Fruit fly (Drosophila melanogaster): ENCODE results near the gene CG2113.

Gene CG2113

dm6 chr3L:3037822-3038563 is 43.0 kb downstream of the CG2113 start (continued):
- no peak for TF ChIP-seq Sox100B (GFP tag; optimal IDR thresholded peaks at IDR 0.05)
- TF ChIP-seq CG11085 (GFP tag; IDR thresholded peaks at IDR 0.05): no peak
- no peak for TF ChIP-seq Myb (GFP tag; optimal IDR thresholded peaks at IDR 0.05)
- no peak for TF ChIP-seq bcd (GFP tag; optimal IDR thresholded peaks at IDR 0.05)
- no peak for TF ChIP-seq Hr39 (optimal IDR thresholded peaks at IDR 0.05)
- TF ChIP-seq CG5953 (GFP tag; IDR thresholded peaks at IDR 0.05): no peak
- TF ChIP-seq GATAe (GFP tag; conservative IDR thresholded peaks at IDR 0.05): no peak
- no peak for TF ChIP-seq ap (GFP tag; IDR thresholded peaks at IDR 0.05)
- TF ChIP-seq gsb-n (tag; optimal IDR thresholded peaks at IDR 0.05): no peak
- TF ChIP-seq Lhr (GFP tag; optimal IDR thresholded peaks at IDR 0.05): no peak
- no peak for TF ChIP-seq btn (GFP tag; optimal IDR thresholded peaks at IDR 0.05)
- no peak for TF ChIP-seq emc (GFP tag; optimal IDR thresholded peaks at IDR 0.05)
- no peak for TF ChIP-seq CG3726 (GFP tag; IDR thresholded peaks at IDR 0.05)
- no peak for TF ChIP-seq CG18764 (GFP tag; optimal IDR thresholded peaks at IDR 0.05)
- TF ChIP-seq Sry-β (GFP tag; optimal IDR thresholded peaks at IDR 0.05): no peak
- no peak for TF ChIP-seq CG11456 (GFP tag; IDR thresholded peaks at IDR 0.05)
- no peak for TF ChIP-seq dm (GFP tag; optimal IDR thresholded peaks at IDR 0.05)
- no peak for TF ChIP-seq ssp (GFP tag; IDR thresholded peaks at IDR 0.05)
- TF ChIP-seq Poxn (GFP tag; IDR thresholded peaks at IDR 0.05): no peak
- no peak for TF ChIP-seq CG8478 (optimal IDR thresholded peaks at IDR 0.05)
- no peak for TF ChIP-seq dimm (GFP tag; IDR thresholded peaks at IDR 0.05)
- no peak for TF ChIP-seq p53 (GFP tag; optimal IDR thresholded peaks at IDR 0.05)
- no peak for TF ChIP-seq chif (GFP tag; optimal IDR thresholded peaks at IDR 0.05)
- TF ChIP-seq CG15479 (GFP tag; optimal IDR thresholded peaks at IDR 0.05): peak; percentile 99
- TF ChIP-seq Mrtf (GFP tag; IDR thresholded peaks at IDR 0.05): no peak
- no peak for TF ChIP-seq luna (GFP tag; optimal IDR thresholded peaks at IDR 0.05)
- TF ChIP-seq HLHmδ (GFP tag; optimal IDR thresholded peaks at IDR 0.05): peak; percentile 51
- peak; percentile 84 for TF ChIP-seq sens (GFP tag)
- TF ChIP-seq CG17829 (tag; optimal IDR thresholded peaks at IDR 0.05): peak; percentile 43
- TF ChIP-seq pfk (GFP tag; optimal IDR thresholded peaks at IDR 0.05): no peak
- no peak for TF ChIP-seq unpg (GFP tag; optimal IDR thresholded peaks at IDR 0.05)
- TF ChIP-seq Fer2 (tag; optimal IDR thresholded peaks at IDR 0.05): no peak
- TF ChIP-seq Sry-δ (GFP tag; optimal IDR thresholded peaks at IDR 0.05): no peak
- TF ChIP-seq salm (tag; optimal IDR thresholded peaks at IDR 0.05): no peak
- no peak for TF ChIP-seq C15 (GFP tag; IDR thresholded peaks at IDR 0.05)
- TF ChIP-seq nom (GFP tag; optimal IDR thresholded peaks at IDR 0.05): no peak
- no peak for TF ChIP-seq Nf-YB (GFP tag; optimal IDR thresholded peaks at IDR 0.05)
- TF ChIP-seq Dip3 (GFP tag; optimal IDR thresholded peaks at IDR 0.05): no peak
- TF ChIP-seq so (GFP tag; IDR thresholded peaks at IDR 0.05): peak; percentile 60; the same call in 1 of the 3 replicates
- no peak for TF ChIP-seq CG14860 (GFP tag; IDR thresholded peaks at IDR 0.05; ENCODE audit: partially characterized antibody)
- TF ChIP-seq CG2116 (GFP tag; optimal IDR thresholded peaks at IDR 0.05): no peak
- TF ChIP-seq CG2199 (GFP tag; IDR thresholded peaks at IDR 0.05): no peak
- TF ChIP-seq CG18011 (GFP tag; optimal IDR thresholded peaks at IDR 0.05): no peak
- TF ChIP-seq CG34376 (GFP tag; optimal IDR thresholded peaks at IDR 0.05): peak; percentile 63
- no peak for TF ChIP-seq CG3281 (GFP tag; optimal IDR thresholded peaks at IDR 0.05)
- no peak for TF ChIP-seq hth (optimal IDR thresholded peaks at IDR 0.05)
- no peak for TF ChIP-seq CG3847 (GFP tag; IDR thresholded peaks at IDR 0.05)
- TF ChIP-seq CG15696 (tag; optimal IDR thresholded peaks at IDR 0.05): no peak
- no peak for TF ChIP-seq CG12744 (GFP tag; optimal IDR thresholded peaks at IDR 0.05)
- peak; percentile 5 for TF ChIP-seq shn (GFP tag; optimal IDR thresholded peaks at IDR 0.05)
- TF ChIP-seq CG18476 (GFP tag; optimal IDR thresholded peaks at IDR 0.05): no peak
- TF ChIP-seq ind (GFP tag; optimal IDR thresholded peaks at IDR 0.05): no peak

All from whole organism, embryonic.